Worm (Caenorhabditis elegans) whole organism, L4 larva: ENCODE data around the gene wip-1.

Experiments
- F10B5.3 ChIP-seq: sonication (generic microtip); optimal IDR thresholded peaks from 2 replicates; lab custom pipeline; 2016; ENCODE audit warnings: mild to moderate bottlenecking, missing genetic modification characterization, missing compliant biosample characterization
- F49E8.2 ChIP-seq: sonication (generic microtip); optimal IDR thresholded peaks from 2 replicates; lab custom pipeline; 2016; ENCODE audit warnings: missing compliant biosample characterization, mild to moderate bottlenecking, missing genetic modification characterization, borderline replicate concordance
- T26A8.4 ChIP-seq: fragments of 200-800 bp; sonication (Bioruptor generic); IDR thresholded peaks from 2 replicates; pipeline ENCODE4 v1.3.6; 2022; ENCODE audit warnings: missing genetic modification characterization, missing compliant biosample characterization
- aha-1 ChIP-seq: fragments of 150-350 bp; peaks from one replicate; lab custom pipeline; 2014; ENCODE audit warnings: missing biosample characterization, missing genetic modification characterization
- ceh-20 ChIP-seq: fragments of 200-800 bp; sonication (Bioruptor generic); IDR thresholded peaks from 2 replicates; pipeline ENCODE4 v1.3.6; 2022; ENCODE audit warnings: missing genetic modification reagents, missing genetic modification characterization, missing compliant biosample characterization
- ceh-32 ChIP-seq: sonication (generic microtip); optimal IDR thresholded peaks from 2 replicates; lab custom pipeline; 2016; ENCODE audit warnings: mild to moderate bottlenecking, missing genetic modification characterization, missing compliant biosample characterization; ENCODE audit not compliant: poor library complexity
- ceh-82 ChIP-seq: sonication (generic microtip); optimal IDR thresholded peaks from 2 replicates; lab custom pipeline; 2017; ENCODE audit warnings: missing biosample characterization, missing genetic modification characterization
- daf-19 ChIP-seq: fragments of 200-800 bp; sonication (Bioruptor generic); conservative IDR thresholded peaks from 2 replicates; pipeline ENCODE4 v1.3.6; 2022; ENCODE audit warnings: missing genetic modification characterization, missing compliant biosample characterization
- egl-27 ChIP-seq: sonication (generic microtip); optimal IDR thresholded peaks from 3 replicates; lab custom pipeline; 2017; ENCODE audit warnings: missing biosample characterization, missing genetic modification reagents, missing genetic modification characterization
- fkh-10 ChIP-seq: fragments of 150-350 bp; optimal IDR thresholded peaks from 2 replicates; lab custom pipeline; 2014; ENCODE audit warnings: missing biosample characterization, missing genetic modification reagents, missing genetic modification characterization
- gei-8 ChIP-seq: fragments of 200-800 bp; sonication (Bioruptor generic); optimal IDR thresholded peaks from 2 replicates; lab custom pipeline; 2018; ENCODE audit warnings: mild to moderate bottlenecking, missing genetic modification characterization, missing compliant biosample characterization
- hif-1 ChIP-seq, 2 experiments: sonication (generic microtip); optimal IDR thresholded peaks; 2 replicates each; lab custom pipeline; 2016 to 2017; ENCODE audit warnings: missing compliant biosample characterization in 2 of 2, missing genetic modification characterization in 2 of 2, missing genetic modification reagents in 2 of 2, missing genotype in 2 of 2, mild to moderate bottlenecking in 1 of 2
- hmg-1.1 ChIP-seq: fragments of 200-800 bp; sonication (Bioruptor generic); IDR thresholded peaks from 2 replicates; pipeline ENCODE4 v1.3.6; 2022; ENCODE audit warnings: missing genetic modification reagents, missing genetic modification characterization, missing compliant biosample characterization
- lin-1 ChIP-seq: fragments of 200-800 bp; sonication (Bioruptor generic); IDR thresholded peaks from 2 replicates; pipeline ENCODE4 v1.3.6; 2022; ENCODE audit warnings: missing genetic modification reagents, missing genetic modification characterization, missing compliant biosample characterization
- lin-38 ChIP-seq: fragments of 200-800 bp; sonication (Bioruptor generic); IDR thresholded peaks from 2 replicates; pipeline ENCODE4 v1.3.6; 2022; ENCODE audit warnings: missing genetic modification reagents, missing genetic modification characterization, missing compliant biosample characterization
- mdl-1 ChIP-seq, 2 experiments: fragments of 150-350 bp in 1 of 2; sonication (generic microtip) in 1 of 2; optimal IDR thresholded peaks; 2 replicates each; lab custom pipeline; 2014 to 2017; ENCODE audit warnings: missing biosample characterization in 2 of 2, missing genetic modification characterization in 2 of 2
- mxl-2 ChIP-seq: fragments of 200-800 bp; sonication (Bioruptor generic); conservative IDR thresholded peaks from 2 replicates; pipeline ENCODE4 v1.3.6; 2022; ENCODE audit warnings: missing genetic modification reagents, missing genetic modification characterization, missing compliant biosample characterization
- mxl-3 ChIP-seq: fragments of 200-800 bp; sonication (Bioruptor generic); optimal IDR thresholded peaks from 2 replicates; lab custom pipeline; 2018; ENCODE audit warnings: mild to moderate bottlenecking, missing genetic modification characterization, missing compliant biosample characterization
- nhr-10 ChIP-seq: fragments of 150-350 bp; optimal IDR thresholded peaks from 2 replicates; lab custom pipeline; 2014; ENCODE audit warnings: missing biosample characterization, missing genetic modification characterization
- nhr-25 ChIP-seq: sonication (generic microtip); optimal IDR thresholded peaks from 2 replicates; lab custom pipeline; 2017; ENCODE audit warnings: missing genetic modification characterization, mild to moderate bottlenecking, missing compliant biosample characterization, antibody characterized with exemption, moderate library complexity, borderline replicate concordance; ENCODE audit not compliant: insufficient read depth
- nhr-41 ChIP-seq: fragments of 200-800 bp; sonication (Bioruptor generic); IDR thresholded peaks from 2 replicates; pipeline ENCODE4 v1.3.6; 2022; ENCODE audit warnings: missing genetic modification reagents, missing genetic modification characterization, missing compliant biosample characterization
- nhr-76 ChIP-seq: fragments of 150-350 bp; optimal IDR thresholded peaks from 2 replicates; lab custom pipeline; 2014; ENCODE audit warnings: missing biosample characterization, missing genetic modification characterization
- nhr-77 ChIP-seq: fragments of 150-350 bp; optimal IDR thresholded peaks from 2 replicates; lab custom pipeline; 2014; ENCODE audit warnings: missing biosample characterization, missing genetic modification characterization
- php-3 ChIP-seq: fragments of 200-800 bp; sonication (Bioruptor generic); IDR thresholded peaks from 2 replicates; pipeline ENCODE4 v1.3.6; 2022; ENCODE audit warnings: missing genetic modification reagents, missing genetic modification characterization, missing compliant biosample characterization
- sdz-12 ChIP-seq: fragments of 200-800 bp; sonication (Bioruptor generic); optimal IDR thresholded peaks from 2 replicates; lab custom pipeline; 2018; ENCODE audit warnings: mild to moderate bottlenecking, missing genetic modification characterization, missing compliant biosample characterization
- set-16 ChIP-seq: fragments of 200-800 bp; sonication (Bioruptor generic); IDR thresholded peaks from 2 replicates; pipeline ENCODE4 v1.3.6; 2022; ENCODE audit warnings: missing genetic modification reagents, missing genetic modification characterization, missing compliant biosample characterization
- skn-1 ChIP-seq: fragments of 150-350 bp; optimal IDR thresholded peaks from 2 replicates; lab custom pipeline; 2014; ENCODE audit warnings: missing biosample characterization, missing genetic modification characterization
- tag-97 ChIP-seq: fragments of 200-800 bp; sonication (Bioruptor generic); IDR thresholded peaks from 2 replicates; pipeline ENCODE4 v1.3.6; 2022; ENCODE audit warnings: missing genetic modification characterization, missing compliant biosample characterization
- tra-1 ChIP-seq: fragments of 200-800 bp; sonication (Bioruptor generic); IDR thresholded peaks from 2 replicates; pipeline ENCODE4 v1.3.6; 2022; ENCODE audit warnings: missing genetic modification reagents, missing genetic modification characterization, missing compliant biosample characterization
- unc-39 ChIP-seq: sonication (generic microtip); optimal IDR thresholded peaks from 2 replicates; lab custom pipeline; 2017; ENCODE audit warnings: missing biosample characterization, missing genetic modification characterization
- unc-62 ChIP-seq, 3 experiments: fragments of 150-350 bp in 1 of 3; sonication (generic microtip); optimal IDR thresholded peaks in 2 of 3; peaks in 1 of 3; 1 replicate in 1 of 3; 2 replicates in 2 of 3; lab custom pipeline; 2014 to 2017; ENCODE audit warnings: missing biosample characterization in 3 of 3, missing genetic modification characterization in 3 of 3, missing genetic modification reagents in 3 of 3, missing genotype in 1 of 3
- vab-7 ChIP-seq: fragments of 200-800 bp; sonication (Bioruptor generic); IDR thresholded peaks from 2 replicates; pipeline ENCODE4 v1.3.6; 2022; ENCODE audit warnings: missing genetic modification reagents, missing genetic modification characterization, missing compliant biosample characterization
- zag-1 ChIP-seq: fragments of 150-350 bp; optimal IDR thresholded peaks from 2 replicates; lab custom pipeline; 2014; ENCODE audit warnings: missing biosample characterization, missing genetic modification characterization
- zfp-3 ChIP-seq: fragments of 200-800 bp; sonication (Bioruptor generic); conservative IDR thresholded peaks from 2 replicates; pipeline ENCODE4 v1.3.6; 2022; ENCODE audit warnings: missing genetic modification reagents, missing genetic modification characterization, missing compliant biosample characterization
- zip-2 ChIP-seq: fragments of 150-350 bp; optimal IDR thresholded peaks from 2 replicates; lab custom pipeline; 2014; ENCODE audit warnings: missing biosample characterization, missing genetic modification characterization
- ztf-11 ChIP-seq: fragments of 150-350 bp; optimal IDR thresholded peaks from 2 replicates; lab custom pipeline; 2014; ENCODE audit warnings: missing biosample characterization, missing genetic modification characterization
- ztf-7 ChIP-seq: fragments of 150-350 bp; optimal IDR thresholded peaks from 2 replicates; lab custom pipeline; 2014; ENCODE audit warnings: missing biosample characterization, missing genetic modification characterization

Gene wip-1

ce11 chrIII:5008730-5009129 lies 9.7 kb upstream of the wip-1 start, which contains the start of gene R144.11:
Gene R144.11 (minus strand): TSS chrIII:5008830.
- TF ChIP-seq daf-19 (GFP tag; lab: Robert Waterston, UW) = no peak
- TF ChIP-seq T26A8.4 = no peak
- no peak for TF ChIP-seq tra-1 (GFP tag; lab: Robert Waterston, UW)
- no peak for TF ChIP-seq nhr-41 (GFP tag; lab: Robert Waterston, UW)
- no peak for TF ChIP-seq zip-2 (tag; lab: Kevin White, UChicago)
- TF ChIP-seq php-3 (GFP tag; lab: Robert Waterston, UW) = no peak
- no peak for TF ChIP-seq ztf-7
- no peak for TF ChIP-seq lin-1 (GFP tag; lab: Robert Waterston, UW)
- TF ChIP-seq mdl-1 (tag; optimal IDR thresholded peaks at IDR 0.05; lab: Kevin White, UChicago) = no peak
- no peak for TF ChIP-seq sdz-12
- no peak for TF ChIP-seq nhr-10 (tag; lab: Kevin White, UChicago)
- no peak for TF ChIP-seq vab-7 (GFP tag; lab: Robert Waterston, UW)
- TF ChIP-seq, all 104 proteins: peak for 0

ce11 chrIII:5010723-5011122 lies 7.7 kb upstream of the wip-1 start:
- peak in 1 of 2 experiments; percentile 96 for TF ChIP-seq unc-62 (GFP tag; optimal IDR thresholded peaks at IDR 0.05 in 1 of 2; lab: Kevin White, UChicago)
- TF ChIP-seq unc-62 (tag; optimal IDR thresholded peaks at IDR 0.05; lab: Kevin White, UChicago) = no peak
- no peak for TF ChIP-seq sdz-12
- no peak for TF ChIP-seq tag-97
- no peak for TF ChIP-seq ceh-32 (tag; lab: Kevin White, UChicago)
- no peak for TF ChIP-seq F49E8.2
- no peak for TF ChIP-seq hmg-1.1 (GFP tag; lab: Robert Waterston, UW)
- no peak for TF ChIP-seq fkh-10 (GFP tag; lab: Kevin White, UChicago)
- no peak for TF ChIP-seq mxl-2 (GFP tag; lab: Robert Waterston, UW)
- TF ChIP-seq nhr-10 (tag; lab: Kevin White, UChicago) = no peak
- no peak for TF ChIP-seq F10B5.3 (tag; lab: Kevin White, UChicago)
- peak; percentile 13; the same call in 1 of the 2 replicates for TF ChIP-seq set-16 (GFP tag; lab: Robert Waterston, UW)
- TF ChIP-seq nhr-25 (tag; lab: Kevin White, UChicago) = no peak
- TF ChIP-seq T26A8.4 = no peak
- no peak for TF ChIP-seq egl-27 (tag; lab: Kevin White, UChicago)
- TF ChIP-seq mxl-3 (GFP tag; lab: Kevin White, UChicago) = no peak
- no peak for TF ChIP-seq zfp-3 (GFP tag; lab: Robert Waterston, UW)
- TF ChIP-seq unc-39 (tag; lab: Kevin White, UChicago) = no peak
- TF ChIP-seq zag-1 (tag; lab: Kevin White, UChicago) = no peak
- peak; percentile 32; the same call in 1 of the 2 replicates for TF ChIP-seq lin-38 (GFP tag; lab: Robert Waterston, UW)
- no peak for TF ChIP-seq ceh-82 (tag; lab: Kevin White, UChicago)
- peak; percentile 83 for TF ChIP-seq aha-1 (tag; lab: Kevin White, UChicago)

- no peak for TF ChIP-seq gei-8 (GFP tag; lab: Kevin White, UChicago)
- TF ChIP-seq tag-97 = no peak
- TF ChIP-seq ceh-20 (GFP tag; lab: Robert Waterston, UW) = no peak
- TF ChIP-seq ztf-11 (tag; lab: Kevin White, UChicago) = no peak
- no peak for TF ChIP-seq T26A8.4
- TF ChIP-seq unc-62 (GFP tag; optimal IDR thresholded peaks at IDR 0.05 in 1 of 2; lab: Kevin White, UChicago) = peak in 1 of 2 experiments; percentile 38
- TF ChIP-seq unc-62 (tag; optimal IDR thresholded peaks at IDR 0.05; lab: Kevin White, UChicago) = no peak
- TF ChIP-seq fkh-10 (GFP tag; lab: Kevin White, UChicago) = no peak
- no peak for TF ChIP-seq nhr-77 (tag; lab: Kevin White, UChicago)
- TF ChIP-seq zfp-3 (GFP tag; lab: Robert Waterston, UW) = no peak
- TF ChIP-seq hif-1 (tag; optimal IDR thresholded peaks at IDR 0.05; lab: Kevin White, UChicago) = no peak
- no peak for TF ChIP-seq daf-19 (GFP tag; lab: Robert Waterston, UW)
- TF ChIP-seq vab-7 (GFP tag; lab: Robert Waterston, UW) = no peak
- no peak for TF ChIP-seq skn-1 (tag; lab: Kevin White, UChicago)
- no peak for TF ChIP-seq zip-2 (tag; lab: Kevin White, UChicago)
- no peak for TF ChIP-seq nhr-76 (tag; lab: Kevin White, UChicago)
- peak; percentile 43 for TF ChIP-seq aha-1 (tag; lab: Kevin White, UChicago)
- TF ChIP-seq mxl-2 (GFP tag; lab: Robert Waterston, UW) = no peak
Observed at ce11 chrIII:5012460-5012859, 6.0 kb upstream of the wip-1 start.
